Fruit fly (Drosophila melanogaster) whole organism, pupa: ENCODE measurements around the gene CG34112.
A peak's percentile ranks its signal among the peaks of the same experiment; 100 is the strongest.

ENCODE experiments used
- CG10348 ChIP-seq: fragments of 200-800 bp; sonication (Bioruptor generic); IDR thresholded peaks from 2 replicates; pipeline ENCODE4 v1.3.6; 2022; ENCODE audit warnings: missing biosample characterization, missing genetic modification characterization
- CG15710 ChIP-seq: fragments of 200-800 bp; sonication (Bioruptor generic); optimal IDR thresholded peaks from 2 replicates; lab custom pipeline; 2018; ENCODE audit warnings: missing biosample characterization, mild to moderate bottlenecking, missing genetic modification characterization, moderate library complexity
- EcR ChIP-seq: fragments of 200-800 bp; sonication (Bioruptor generic); optimal IDR thresholded peaks from 3 replicates; lab custom pipeline; 2019; ENCODE audit warnings: missing biosample characterization, missing genetic modification characterization, mild to moderate bottlenecking, moderate library complexity, missing genetic modification reagents

- TF ChIP-seq EcR (GFP tag; lab: Kevin White, UChicago), result peak; percentile 54
- TF ChIP-seq CG10348 (GFP tag; lab: Robert Waterston, UW), result no peak
- TF ChIP-seq CG15710 (tag; lab: Kevin White, UChicago), result no peak
Observed at dm6 chr3R:4360668-4361110, 33.4 kb downstream of the CG34112 start.
